Fruit fly (Drosophila melanogaster): ENCODE results near the gene CG17770.
A peak's percentile ranks its signal among the peaks of the same experiment; 100 is the strongest.

The CG17770 gene

dm6 chr3R:25854825-25855224 lies 43.1 kb downstream of the CG17770 start:
- TF ChIP-seq PHDP (tag; optimal IDR thresholded peaks at IDR 0.05) (peak; percentile 22), danr (GFP tag; IDR thresholded peaks at IDR 0.05) (0 out of 2 replicates have a peak, but pooled peaks have one; percentile 7), CG11247 (GFP tag; IDR thresholded peaks at IDR 0.05) (0 out of 2 replicates have a peak, but pooled peaks have one; percentile 12), dan (GFP tag; IDR thresholded peaks at IDR 0.05) (no peak), Doc2 (GFP tag; IDR thresholded peaks at IDR 0.05) (no peak), Fer1 (GFP tag; optimal IDR thresholded peaks at IDR 0.05) (peak; percentile 65), Drgx (GFP tag; IDR thresholded peaks at IDR 0.05) (peak; percentile 48; the same call in 1 of the 2 replicates), CG3163 (GFP tag; optimal IDR thresholded peaks at IDR 0.05) (no peak), lilli (GFP tag; optimal IDR thresholded peaks at IDR 0.05) (no peak), CG7839 (tag; optimal IDR thresholded peaks at IDR 0.05) (peak; percentile 33), Adf1 (GFP tag; IDR thresholded peaks at IDR 0.05) (no peak), MESR4 (GFP tag; optimal IDR thresholded peaks at IDR 0.05) (no peak), CG15514 (GFP tag; optimal IDR thresholded peaks at IDR 0.05) (peak; percentile 26), CG18599 (GFP tag; optimal IDR thresholded peaks at IDR 0.05) (peak; percentile 76), bbx (GFP tag; IDR thresholded peaks at IDR 0.05; ENCODE audit: partially characterized antibody) (no peak), eve (GFP tag; optimal IDR thresholded peaks at IDR 0.05) (peak in 1 of 2 experiments; percentile 41), CG32772 (GFP tag; IDR thresholded peaks at IDR 0.05) (no peak), Hmr (GFP tag; optimal IDR thresholded peaks at IDR 0.05) (peak; percentile 51), CG34376 (GFP tag; optimal IDR thresholded peaks at IDR 0.05) (no peak), CG17328 (GFP tag; IDR thresholded peaks at IDR 0.05) (0 out of 2 replicates have a peak, but pooled peaks have one; percentile 18), scrt (GFP tag; optimal IDR thresholded peaks at IDR 0.05) (peak; percentile 14), H15 (GFP tag; IDR thresholded peaks at IDR 0.05) (no peak), crp (GFP tag; optimal IDR thresholded peaks at IDR 0.05) (no peak), rib (GFP tag; IDR thresholded peaks at IDR 0.05) (no peak), CG14860 (GFP tag; IDR thresholded peaks at IDR 0.05; ENCODE audit: partially characterized antibody) (no peak), CG11504 (tag; optimal IDR thresholded peaks at IDR 0.05) (peak; percentile 53), CG2678 (tag; optimal IDR thresholded peaks at IDR 0.05) (peak; percentile 37), abd-A (tag; optimal IDR thresholded peaks at IDR 0.05) (peak; percentile 55), Sox100B (GFP tag; optimal IDR thresholded peaks at IDR 0.05) (no peak), hbn (GFP tag; IDR thresholded peaks at IDR 0.05; ENCODE audit: partially characterized antibody) (no peak), Dek (tag; optimal IDR thresholded peaks at IDR 0.05) (no peak), CG12391 (tag; optimal IDR thresholded peaks at IDR 0.05) (peak; percentile 3), CG17186 (GFP tag; optimal IDR thresholded peaks at IDR 0.05) (no peak), Rfx (GFP tag; IDR thresholded peaks at IDR 0.05) (peak; percentile 48; the same call in 1 of the 2 replicates), Mrtf (GFP tag; IDR thresholded peaks at IDR 0.05) (no peak), TFAM (GFP tag; optimal IDR thresholded peaks at IDR 0.05) (no peak), CG14441 (GFP tag; IDR thresholded peaks at IDR 0.05) (peak; percentile 47), fd64A (GFP tag; optimal IDR thresholded peaks at IDR 0.05) (no peak), CG18011 (GFP tag; optimal IDR thresholded peaks at IDR 0.05) (no peak), grau (tag; optimal IDR thresholded peaks at IDR 0.05) (peak; percentile 32), Sin3A (optimal IDR thresholded peaks at IDR 0.05) (no peak), oc (tag; optimal IDR thresholded peaks at IDR 0.05) (no peak), dmrt11E (tag; optimal IDR thresholded peaks at IDR 0.05) (no peak), Hand (GFP tag; optimal IDR thresholded peaks at IDR 0.05) (no peak), tin (GFP tag; optimal IDR thresholded peaks at IDR 0.05) (no peak), wek (GFP tag; optimal IDR thresholded peaks at IDR 0.05) (no peak), Dip3 (GFP tag; optimal IDR thresholded peaks at IDR 0.05) (no peak), CG4360 (GFP tag; IDR thresholded peaks at IDR 0.05) (no peak), CG1832 (GFP tag; optimal IDR thresholded peaks at IDR 0.05) (no peak), ssp (GFP tag; IDR thresholded peaks at IDR 0.05) (peak; percentile 17; the same call in 1 of the 2 replicates)

Data from whole organism, embryonic.